Worm (Caenorhabditis elegans): ENCODE measurements around the gene cdr-3.

The cdr-3 gene

ce11 chrV:12417277-12417676 lies at the start of gene cdr-3:
TSS of gene cdr-3 (minus strand) at chrV:12417377.
- no peak for TF ChIP-seq him-1 (tag; optimal IDR thresholded peaks at IDR 0.05)
- no peak for TF ChIP-seq dao-5 (tag; optimal IDR thresholded peaks at IDR 0.05)
- TF ChIP-seq W03F9.2 (tag; optimal IDR thresholded peaks at IDR 0.05) = no peak

ce11 chrV:12466653-12467052 lies 49.5 kb upstream of the cdr-3 start:
- no peak for TF ChIP-seq dao-5 (tag; optimal IDR thresholded peaks at IDR 0.05)
- no peak for TF ChIP-seq W03F9.2 (tag; optimal IDR thresholded peaks at IDR 0.05)
- TF ChIP-seq him-1 (tag; optimal IDR thresholded peaks at IDR 0.05) = no peak

- no peak for TF ChIP-seq W03F9.2 (tag; optimal IDR thresholded peaks at IDR 0.05)
- TF ChIP-seq him-1 (tag; optimal IDR thresholded peaks at IDR 0.05) = peak; percentile 52
These were observed 48.2 kb upstream of the cdr-3 start for ce11 chrV:12465399-12465798.

- TF ChIP-seq W03F9.2 (tag; optimal IDR thresholded peaks at IDR 0.05) (no peak), dao-5 (tag; optimal IDR thresholded peaks at IDR 0.05) (no peak), him-1 (tag; optimal IDR thresholded peaks at IDR 0.05) (no peak)
These were observed 45.7 kb upstream of the cdr-3 start, which contains the start of gene egl-10 for ce11 chrV:12462908-12463307. TSS of gene egl-10 (minus strand) at chrV:12463008.

- no peak for TF ChIP-seq W03F9.2 (tag; optimal IDR thresholded peaks at IDR 0.05)
- no peak for TF ChIP-seq him-1 (tag; optimal IDR thresholded peaks at IDR 0.05)
- TF ChIP-seq dao-5 (tag; optimal IDR thresholded peaks at IDR 0.05) = no peak
These were observed 43.4 kb upstream of the cdr-3 start for ce11 chrV:12460583-12460982.

- no peak for TF ChIP-seq W03F9.2 (tag; optimal IDR thresholded peaks at IDR 0.05)
- no peak for TF ChIP-seq dao-5 (tag; optimal IDR thresholded peaks at IDR 0.05)
- peak; percentile 12 for TF ChIP-seq him-1 (tag; optimal IDR thresholded peaks at IDR 0.05)
These were observed 38.5 kb upstream of the cdr-3 start for ce11 chrV:12455695-12456094.

ce11 chrV:12450441-12450840 lies 33.3 kb upstream of the cdr-3 start, which contains the start of gene F28C1.1:
TSS of gene F28C1.1 (plus strand) at chrV:12450805.
- no peak for TF ChIP-seq him-1 (tag; optimal IDR thresholded peaks at IDR 0.05)
- TF ChIP-seq W03F9.2 (tag; optimal IDR thresholded peaks at IDR 0.05) = no peak
- TF ChIP-seq dao-5 (tag; optimal IDR thresholded peaks at IDR 0.05) = no peak

ce11 chrV:12449902-12450301 lies 32.7 kb upstream of the cdr-3 start, which contains the start of gene C54D10.10:
TSS of gene C54D10.10 (minus strand) at chrV:12450002.
- TF ChIP-seq him-1 (tag; optimal IDR thresholded peaks at IDR 0.05) = no peak
- no peak for TF ChIP-seq dao-5 (tag; optimal IDR thresholded peaks at IDR 0.05)
- TF ChIP-seq W03F9.2 (tag; optimal IDR thresholded peaks at IDR 0.05) = no peak

- TF ChIP-seq W03F9.2 (tag; optimal IDR thresholded peaks at IDR 0.05) (no peak), dao-5 (tag; optimal IDR thresholded peaks at IDR 0.05) (no peak), him-1 (tag; optimal IDR thresholded peaks at IDR 0.05) (no peak)
These were observed 29.7 kb upstream of the cdr-3 start, which contains the start of the genes pals-38 and C54D10.9 for ce11 chrV:12446895-12447294. TSS of gene pals-38 (minus strand) at chrV:12446995. TSS of gene C54D10.9 (plus strand) at chrV:12447153.

- TF ChIP-seq him-1 (tag; optimal IDR thresholded peaks at IDR 0.05) (no peak), W03F9.2 (tag; optimal IDR thresholded peaks at IDR 0.05) (no peak), dao-5 (tag; optimal IDR thresholded peaks at IDR 0.05) (no peak)
These were observed 26.6 kb upstream of the cdr-3 start, which contains the start of gene pals-39 for ce11 chrV:12443754-12444153. TSS of gene pals-39 (minus strand) at chrV:12443854.

ce11 chrV:12441420-12441819 lies 24.2 kb upstream of the cdr-3 start, which contains the start of gene pals-37:
TSS of gene pals-37 (minus strand) at chrV:12441520.
- TF ChIP-seq W03F9.2 (tag; optimal IDR thresholded peaks at IDR 0.05) (no peak), him-1 (tag; optimal IDR thresholded peaks at IDR 0.05) (no peak), dao-5 (tag; optimal IDR thresholded peaks at IDR 0.05) (no peak)

- TF ChIP-seq him-1 (tag; optimal IDR thresholded peaks at IDR 0.05) (no peak), dao-5 (tag; optimal IDR thresholded peaks at IDR 0.05) (no peak), W03F9.2 (tag; optimal IDR thresholded peaks at IDR 0.05) (no peak)
These were observed 16.5 kb upstream of the cdr-3 start, which contains the start of gene srh-25 for ce11 chrV:12433717-12434116. TSS of gene srh-25 (minus strand) at chrV:12433817.

- no peak for TF ChIP-seq dao-5 (tag; optimal IDR thresholded peaks at IDR 0.05)
- no peak for TF ChIP-seq W03F9.2 (tag; optimal IDR thresholded peaks at IDR 0.05)
- no peak for TF ChIP-seq him-1 (tag; optimal IDR thresholded peaks at IDR 0.05)
These were observed 15.9 kb upstream of the cdr-3 start for ce11 chrV:12433105-12433504.

- TF ChIP-seq dao-5 (tag; optimal IDR thresholded peaks at IDR 0.05) (no peak), him-1 (tag; optimal IDR thresholded peaks at IDR 0.05) (no peak), W03F9.2 (tag; optimal IDR thresholded peaks at IDR 0.05) (no peak)
These were observed 14.9 kb upstream of the cdr-3 start, which contains the start of gene C54D10.13 for ce11 chrV:12432111-12432510. TSS of gene C54D10.13 (minus strand) at chrV:12432289.

- TF ChIP-seq dao-5 (tag; optimal IDR thresholded peaks at IDR 0.05) (no peak), him-1 (tag; optimal IDR thresholded peaks at IDR 0.05) (no peak), W03F9.2 (tag; optimal IDR thresholded peaks at IDR 0.05) (no peak)
These were observed 11.9 kb upstream of the cdr-3 start, which contains the start of gene C54D10.5 for ce11 chrV:12429039-12429438. TSS of gene C54D10.5 (plus strand) at chrV:12429339.

Measured in whole organism, L4/young adult.